Fruit fly (Drosophila melanogaster): ENCODE measurements around the gene Lip2.

The Lip2 gene

DNA sequence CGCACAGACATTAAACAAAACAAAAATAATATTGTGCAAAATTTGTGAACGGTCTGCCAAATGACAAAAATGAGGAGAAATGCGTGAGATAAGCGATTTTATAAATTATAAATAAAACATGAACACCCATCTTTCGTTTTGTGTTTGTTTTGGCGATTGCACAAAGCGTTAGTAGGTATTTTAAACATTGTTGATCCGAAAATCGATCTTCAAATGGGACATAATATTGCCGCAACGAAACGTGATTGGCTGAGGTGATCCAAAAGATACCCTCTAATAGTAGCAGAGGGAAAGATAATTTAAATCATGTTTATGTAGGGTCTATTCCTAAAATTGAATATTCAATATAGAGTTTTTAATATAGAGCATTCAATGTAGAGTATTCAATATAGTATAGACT lies 29.7 kb downstream of the Lip2 start:
- peak; percentile 61 for TF ChIP-seq Eip78C (GFP tag)
- TF ChIP-seq lz (GFP tag; optimal IDR thresholded peaks at IDR 0.05): no peak
- TF ChIP-seq Met (GFP tag; optimal IDR thresholded peaks at IDR 0.05): peak; percentile 5
- TF ChIP-seq CG6163 (GFP tag; IDR thresholded peaks at IDR 0.05): 0 out of 3 replicates have a peak, but pooled peaks have one; percentile 26
- no peak for TF ChIP-seq CG11762 (GFP tag; optimal IDR thresholded peaks at IDR 0.05; ENCODE audit: insufficient read depth)
- TF ChIP-seq cyc (GFP tag; optimal IDR thresholded peaks at IDR 0.05): no peak
- TF ChIP-seq CG8119 (GFP tag; IDR thresholded peaks at IDR 0.05): peak; percentile 31; the same call in 1 of the 3 replicates
- no peak for TF ChIP-seq OdsH (GFP tag; optimal IDR thresholded peaks at IDR 0.05)
- TF ChIP-seq CG11902 (GFP tag; optimal IDR thresholded peaks at IDR 0.05): no peak
- TF ChIP-seq Blimp-1 (GFP tag; optimal IDR thresholded peaks at IDR 0.05): no peak
- peak; percentile 35 for TF ChIP-seq Hr4 (GFP tag; optimal IDR thresholded peaks at IDR 0.05)
- peak; percentile 59 for TF ChIP-seq svp (GFP tag)
- peak; percentile 16 for TF ChIP-seq CG32006 (GFP tag; optimal IDR thresholded peaks at IDR 0.05)
- 0 out of 2 replicates have a peak, but pooled peaks have one; percentile 30 for TF ChIP-seq CG15336 (GFP tag; IDR thresholded peaks at IDR 0.05)
- TF ChIP-seq CG6276 (GFP tag; optimal IDR thresholded peaks at IDR 0.05): no peak

DNA sequence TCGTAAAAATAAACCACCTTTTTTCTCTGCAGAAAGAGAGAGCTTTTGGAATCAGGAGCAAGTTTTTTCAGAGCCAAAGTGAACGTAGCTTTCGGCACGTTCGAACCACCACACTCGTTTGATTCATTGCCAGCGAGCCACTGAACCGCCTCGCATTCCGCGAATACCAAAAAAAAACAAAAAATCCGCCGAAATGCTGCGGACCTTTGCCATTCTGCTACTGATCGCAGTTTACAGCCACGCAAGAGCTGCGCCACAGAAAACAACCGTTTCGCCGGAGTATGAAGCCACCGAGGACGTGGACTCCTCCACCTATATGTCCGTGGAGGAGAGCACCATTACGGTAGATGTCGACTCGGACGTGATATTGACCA lies 31.6 kb downstream of the Lip2 start:
- no peak for TF ChIP-seq eg (GFP tag; IDR thresholded peaks at IDR 0.05)
- peak; percentile 4; the same call in 1 of the 2 replicates for TF ChIP-seq CG15336 (GFP tag; IDR thresholded peaks at IDR 0.05)
- TF ChIP-seq CG32006 (GFP tag; optimal IDR thresholded peaks at IDR 0.05): peak; percentile 26

DNA sequence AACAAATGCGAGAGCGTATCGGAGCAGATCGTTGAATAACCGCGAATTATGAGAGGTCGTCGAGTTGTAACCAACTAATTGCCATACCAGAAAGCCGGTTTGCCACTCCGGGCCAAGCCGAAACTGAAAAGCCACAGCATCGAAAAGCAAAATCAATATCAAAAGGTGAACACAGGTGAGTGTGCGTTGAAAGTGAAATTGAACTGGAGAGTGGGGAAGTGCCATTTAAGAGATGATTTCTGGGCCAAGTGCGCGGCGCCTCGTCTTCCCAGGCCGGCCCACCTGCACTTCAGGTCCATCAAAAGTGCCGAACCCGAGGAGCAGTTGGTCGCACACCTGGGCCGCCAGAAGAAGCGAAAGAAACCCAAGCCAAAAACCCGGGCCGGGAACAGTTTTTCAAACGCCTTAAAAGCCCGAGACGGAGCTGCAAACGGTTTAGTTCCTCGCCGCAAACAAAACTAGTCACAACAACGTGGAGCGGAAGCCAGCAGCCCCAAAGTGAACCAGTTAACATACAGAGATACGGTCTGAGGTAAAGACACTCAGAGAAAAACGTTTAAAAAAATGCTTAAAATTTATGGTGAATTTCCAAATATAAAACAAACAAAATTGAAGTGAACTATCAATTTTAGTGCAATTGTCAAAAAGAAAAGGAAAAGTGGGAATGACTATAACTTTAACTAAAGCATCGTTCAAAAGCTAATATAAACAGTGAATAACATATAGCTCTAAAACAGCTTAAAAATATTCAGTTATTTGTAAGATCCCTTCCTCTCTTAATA lies 32.1 kb downstream of the Lip2 start, which contains the start of gene CG17104:
TSS of gene CG17104 (plus strand) at position 266 of the 782 bp plus-strand sequence.
- TF ChIP-seq Smox (GFP tag; optimal IDR thresholded peaks at IDR 0.05) (peak; percentile 55), Gug (GFP tag; IDR thresholded peaks at IDR 0.05) (peak; percentile 58; the same call in 1 of the 2 replicates), Ets21C (GFP tag; optimal IDR thresholded peaks at IDR 0.05) (peak; percentile 6), esn (GFP tag; optimal IDR thresholded peaks at IDR 0.05) (peak; percentile 65), CG3032 (tag; optimal IDR thresholded peaks at IDR 0.05) (peak; percentile 61), CG6808 (GFP tag; optimal IDR thresholded peaks at IDR 0.05) (peak; percentile 56), CG11902 (GFP tag; optimal IDR thresholded peaks at IDR 0.05) (peak; percentile 4), CG10669 (GFP tag; optimal IDR thresholded peaks at IDR 0.05) (peak; percentile 63), Hr38 (GFP tag; optimal IDR thresholded peaks at IDR 0.05) (no peak), CG16779 (tag; optimal IDR thresholded peaks at IDR 0.05) (no peak), Eip93F (GFP tag; optimal IDR thresholded peaks at IDR 0.05) (no peak), CG6792 (GFP tag; optimal IDR thresholded peaks at IDR 0.05) (peak; percentile 55), Met (GFP tag; optimal IDR thresholded peaks at IDR 0.05) (peak; percentile 60), CG7368 (GFP tag; optimal IDR thresholded peaks at IDR 0.05) (peak; percentile 19), CG32006 (GFP tag; optimal IDR thresholded peaks at IDR 0.05) (peak; percentile 89), dsx (GFP tag; optimal IDR thresholded peaks at IDR 0.05; ENCODE audit: poor library complexity, severe bottlenecking) (peak; percentile 61), CG34406 (GFP tag; optimal IDR thresholded peaks at IDR 0.05) (peak; percentile 55), CG9139 (GFP tag; optimal IDR thresholded peaks at IDR 0.05) (no peak), CG8319 (GFP tag; optimal IDR thresholded peaks at IDR 0.05) (no peak), spab (GFP tag; optimal IDR thresholded peaks at IDR 0.05) (peak; percentile 36), fd59A (GFP tag; optimal IDR thresholded peaks at IDR 0.05) (peak; percentile 42), Sox15 (GFP tag; optimal IDR thresholded peaks at IDR 0.05) (peak; percentile 35), svp (GFP tag) (peak; percentile 79), CG11762 (GFP tag; optimal IDR thresholded peaks at IDR 0.05; ENCODE audit: insufficient read depth) (peak; percentile 61), Hr4 (GFP tag; optimal IDR thresholded peaks at IDR 0.05) (peak; percentile 81), vri (GFP tag; optimal IDR thresholded peaks at IDR 0.05) (peak; percentile 6), Eip75B (GFP tag; optimal IDR thresholded peaks at IDR 0.05) (peak; percentile 73), CG6276 (GFP tag; optimal IDR thresholded peaks at IDR 0.05) (peak; percentile 77), CG8632 (GFP tag; optimal IDR thresholded peaks at IDR 0.05) (peak; percentile 61), Ets96B (tag; optimal IDR thresholded peaks at IDR 0.05) (peak; percentile 72), acj6 (GFP tag; optimal IDR thresholded peaks at IDR 0.05) (peak; percentile 61), OdsH (GFP tag; optimal IDR thresholded peaks at IDR 0.05) (peak; percentile 71), fd85E (GFP tag; optimal IDR thresholded peaks at IDR 0.05) (no peak), topi (GFP tag; optimal IDR thresholded peaks at IDR 0.05) (peak; percentile 63), Lpt (GFP tag; optimal IDR thresholded peaks at IDR 0.05) (peak; percentile 68), achi (GFP tag; optimal IDR thresholded peaks at IDR 0.05) (peak; percentile 71), CG11294 (GFP tag; IDR thresholded peaks at IDR 0.05) (0 out of 2 replicates have a peak, but pooled peaks have one; percentile 16)
